Worm (Caenorhabditis elegans) whole organism, late embryonic: ENCODE data around the gene D2096.9.
A peak's percentile ranks its signal among the peaks of the same experiment; 100 is the strongest.

Experiments used
- C08G9.2 ChIP-seq: sonication (generic microtip); optimal IDR thresholded peaks from 2 replicates; lab custom pipeline; 2016; ENCODE audit warnings: mild to moderate bottlenecking, missing genetic modification characterization, moderate library complexity, missing compliant biosample characterization
- K02D7.2 ChIP-seq: sonication (generic microtip); optimal IDR thresholded peaks from 2 replicates; lab custom pipeline; 2017; ENCODE audit warnings: mild to moderate bottlenecking, missing genetic modification characterization, missing compliant biosample characterization
- K09A11.1 ChIP-seq: sonication (generic microtip); optimal IDR thresholded peaks from 2 replicates; lab custom pipeline; 2017; ENCODE audit warnings: antibody characterized with exemption, mild to moderate bottlenecking, missing genetic modification characterization, missing compliant biosample characterization; ENCODE audit not compliant: insufficient read depth
- Y22D7AL.16 ChIP-seq: sonication (generic microtip); optimal IDR thresholded peaks from 2 replicates; lab custom pipeline; 2016; ENCODE audit warnings: missing genetic modification characterization, missing compliant biosample characterization
- ahr-1 ChIP-seq: sonication (generic microtip); optimal IDR thresholded peaks from 2 replicates; lab custom pipeline; 2016; ENCODE audit warnings: missing genetic modification characterization, missing compliant biosample characterization
- ama-1 ChIP-seq: fragments of 150-350 bp; optimal IDR thresholded peaks from 2 replicates; lab custom pipeline; 2014
- ceh-14 ChIP-seq: sonication (generic microtip); optimal IDR thresholded peaks from 2 replicates; lab custom pipeline; 2016; ENCODE audit warnings: missing genotype, missing genetic modification characterization, missing compliant biosample characterization
- ceh-18 ChIP-seq: sonication (generic microtip); optimal IDR thresholded peaks from 2 replicates; lab custom pipeline; 2016; ENCODE audit warnings: missing genetic modification characterization, missing compliant biosample characterization
- ceh-2 ChIP-seq: sonication (generic microtip); optimal IDR thresholded peaks from 2 replicates; lab custom pipeline; 2016; ENCODE audit warnings: missing genotype, missing genetic modification characterization, missing compliant biosample characterization
- ceh-22 ChIP-seq: sonication (generic microtip); optimal IDR thresholded peaks from 2 replicates; lab custom pipeline; 2017; ENCODE audit warnings: missing biosample characterization, missing genetic modification characterization
- ceh-31 ChIP-seq: sonication (generic microtip); optimal IDR thresholded peaks from 2 replicates; lab custom pipeline; 2016; ENCODE audit warnings: missing genetic modification characterization, missing compliant biosample characterization
- ceh-34 ChIP-seq: sonication (generic microtip); optimal IDR thresholded peaks from 2 replicates; lab custom pipeline; 2016; ENCODE audit warnings: mild to moderate bottlenecking, missing genetic modification characterization, missing compliant biosample characterization
- ceh-48 ChIP-seq: sonication (generic microtip); optimal IDR thresholded peaks from 2 replicates; lab custom pipeline; 2016; ENCODE audit warnings: missing genetic modification characterization, inconsistent platforms, missing compliant biosample characterization
- ceh-6 ChIP-seq: fragments of 200-800 bp; sonication (Bioruptor generic); optimal IDR thresholded peaks from 2 replicates; lab custom pipeline; 2018; ENCODE audit warnings: mild to moderate bottlenecking, missing genetic modification characterization, missing compliant biosample characterization
- ceh-9 ChIP-seq: sonication (generic microtip); optimal IDR thresholded peaks from 2 replicates; lab custom pipeline; 2016; ENCODE audit warnings: mild to moderate bottlenecking, missing genetic modification characterization, inconsistent platforms, missing compliant biosample characterization
- dmd-4 ChIP-seq: sonication (generic microtip); optimal IDR thresholded peaks from 2 replicates; lab custom pipeline; 2016; ENCODE audit warnings: borderline replicate concordance, missing genetic modification characterization, missing compliant biosample characterization
- elt-4 ChIP-seq: sonication (generic microtip); optimal IDR thresholded peaks from 2 replicates; lab custom pipeline; 2016; ENCODE audit warnings: missing genetic modification characterization, missing compliant biosample characterization
- eyg-1 ChIP-seq: sonication (generic microtip); optimal IDR thresholded peaks from 2 replicates; lab custom pipeline; 2016; ENCODE audit warnings: missing genotype, missing genetic modification characterization, missing compliant biosample characterization
- fkh-6 ChIP-seq: sonication (generic microtip); optimal IDR thresholded peaks from 2 replicates; lab custom pipeline; 2016; ENCODE audit warnings: missing genetic modification characterization, missing compliant biosample characterization
- gmeb-2 ChIP-seq: sonication (generic microtip); optimal IDR thresholded peaks from 2 replicates; lab custom pipeline; 2016; ENCODE audit warnings: missing genetic modification characterization, inconsistent platforms, missing compliant biosample characterization
- hlh-13 ChIP-seq: fragments of 200-800 bp; sonication (Bioruptor generic); optimal IDR thresholded peaks from 2 replicates; lab custom pipeline; 2018; ENCODE audit warnings: mild to moderate bottlenecking, missing genetic modification characterization, missing compliant biosample characterization
- hlh-15 ChIP-seq: sonication (generic microtip); optimal IDR thresholded peaks from 2 replicates; lab custom pipeline; 2016; ENCODE audit warnings: missing genetic modification characterization, missing compliant biosample characterization
- hlh-8 ChIP-seq: sonication (generic microtip); optimal IDR thresholded peaks from 2 replicates; lab custom pipeline; 2016; ENCODE audit warnings: missing genotype, missing genetic modification characterization, missing compliant biosample characterization
- lin-11 ChIP-seq: fragments of 200-800 bp; sonication (Bioruptor generic); optimal IDR thresholded peaks from 2 replicates; lab custom pipeline; 2018; ENCODE audit warnings: mild to moderate bottlenecking, missing genetic modification characterization, missing compliant biosample characterization
- madf-2 ChIP-seq: sonication (generic microtip); optimal IDR thresholded peaks from 2 replicates; lab custom pipeline; 2017; ENCODE audit warnings: missing genetic modification characterization, missing compliant biosample characterization
- mec-3 ChIP-seq: sonication (generic microtip); optimal IDR thresholded peaks from 2 replicates; lab custom pipeline; 2016; ENCODE audit warnings: borderline replicate concordance, missing genetic modification characterization, missing compliant biosample characterization
- nfya-1 ChIP-seq: sonication (generic microtip); optimal IDR thresholded peaks from 2 replicates; lab custom pipeline; 2017; ENCODE audit warnings: missing genetic modification characterization, mild to moderate bottlenecking, missing compliant biosample characterization, antibody characterized with exemption, moderate library complexity
- nhr-11 ChIP-seq: fragments of 150-350 bp; optimal IDR thresholded peaks from 2 replicates; lab custom pipeline; 2014; ENCODE audit warnings: missing biosample characterization, missing genetic modification characterization
- nhr-232 ChIP-seq: sonication (generic microtip); optimal IDR thresholded peaks from 2 replicates; lab custom pipeline; 2016; ENCODE audit warnings: missing genetic modification characterization, missing compliant biosample characterization
- npax-4 ChIP-seq: sonication (generic microtip); optimal IDR thresholded peaks from 2 replicates; lab custom pipeline; 2016; ENCODE audit warnings: missing genetic modification characterization, missing compliant biosample characterization
- odd-2 ChIP-seq: sonication (generic microtip); optimal IDR thresholded peaks from 2 replicates; lab custom pipeline; 2017; ENCODE audit warnings: antibody characterized with exemption, mild to moderate bottlenecking, missing genetic modification characterization, missing compliant biosample characterization
- pag-3 ChIP-seq: sonication (generic microtip); optimal IDR thresholded peaks from 2 replicates; lab custom pipeline; 2016; ENCODE audit warnings: missing compliant biosample characterization, missing genetic modification characterization, borderline replicate concordance
- pat-9 ChIP-seq: fragments of 200-800 bp; sonication (Bioruptor generic); optimal IDR thresholded peaks from 2 replicates; lab custom pipeline; 2018; ENCODE audit warnings: mild to moderate bottlenecking, missing genetic modification characterization, moderate library complexity, missing compliant biosample characterization
- pha-2 ChIP-seq: sonication (generic microtip); optimal IDR thresholded peaks from 2 replicates; lab custom pipeline; 2017; ENCODE audit warnings: mild to moderate bottlenecking, missing genetic modification characterization, missing compliant biosample characterization
- pha-4 ChIP-seq: fragments of 150-350 bp; optimal IDR thresholded peaks from 2 replicates; lab custom pipeline; 2018; ENCODE audit warnings: missing biosample characterization, missing genetic modification reagents, missing genetic modification characterization
- pqm-1 ChIP-seq: sonication (generic microtip); optimal IDR thresholded peaks from 2 replicates; lab custom pipeline; 2016; ENCODE audit warnings: missing genetic modification characterization, missing compliant biosample characterization
- ref-2 ChIP-seq: sonication (generic microtip); optimal IDR thresholded peaks from 2 replicates; lab custom pipeline; 2016; ENCODE audit warnings: missing genetic modification characterization, missing compliant biosample characterization
- rnt-1 ChIP-seq: sonication (generic microtip); optimal IDR thresholded peaks from 2 replicates; lab custom pipeline; 2016; ENCODE audit warnings: missing genetic modification characterization, missing compliant biosample characterization
- sox-2 ChIP-seq: fragments of 200-800 bp; sonication (Bioruptor generic); IDR thresholded peaks from 2 replicates; pipeline ENCODE4 v1.3.6; 2022; ENCODE audit warnings: missing genetic modification reagents, missing genetic modification characterization, missing compliant biosample characterization
- syd-9 ChIP-seq: sonication (generic microtip); optimal IDR thresholded peaks from 2 replicates; lab custom pipeline; 2016; ENCODE audit warnings: mild to moderate bottlenecking, missing genetic modification characterization, moderate library complexity, missing compliant biosample characterization
- unc-3 ChIP-seq, 2 experiments: fragments of 200-800 bp in 1 of 2; sonication (Bioruptor generic) in 1 of 2; sonication (generic microtip) in 1 of 2; conservative IDR thresholded peaks in 1 of 2; optimal IDR thresholded peaks in 1 of 2; 2 replicates each; pipeline versions ENCODE4 v1.3.6 to Lab custom; 2016 to 2022; ENCODE audit warnings: missing compliant biosample characterization in 2 of 2, missing genetic modification characterization in 2 of 2, missing genetic modification reagents in 1 of 2
- unc-42 ChIP-seq: sonication (generic microtip); optimal IDR thresholded peaks from 2 replicates; lab custom pipeline; 2016; ENCODE audit warnings: missing genotype, missing genetic modification characterization, missing compliant biosample characterization
- unc-86 ChIP-seq: sonication (generic microtip); optimal IDR thresholded peaks from 2 replicates; lab custom pipeline; 2016; ENCODE audit warnings: missing genetic modification characterization, missing compliant biosample characterization
- zip-5 ChIP-seq: sonication (generic microtip); optimal IDR thresholded peaks from 2 replicates; lab custom pipeline; 2016; ENCODE audit warnings: missing genetic modification characterization, missing compliant biosample characterization
- ztf-16 ChIP-seq: sonication (generic microtip); optimal IDR thresholded peaks from 2 replicates; lab custom pipeline; 2017; ENCODE audit warnings: missing genetic modification characterization, missing compliant biosample characterization

D2096.9 gene

DNA sequence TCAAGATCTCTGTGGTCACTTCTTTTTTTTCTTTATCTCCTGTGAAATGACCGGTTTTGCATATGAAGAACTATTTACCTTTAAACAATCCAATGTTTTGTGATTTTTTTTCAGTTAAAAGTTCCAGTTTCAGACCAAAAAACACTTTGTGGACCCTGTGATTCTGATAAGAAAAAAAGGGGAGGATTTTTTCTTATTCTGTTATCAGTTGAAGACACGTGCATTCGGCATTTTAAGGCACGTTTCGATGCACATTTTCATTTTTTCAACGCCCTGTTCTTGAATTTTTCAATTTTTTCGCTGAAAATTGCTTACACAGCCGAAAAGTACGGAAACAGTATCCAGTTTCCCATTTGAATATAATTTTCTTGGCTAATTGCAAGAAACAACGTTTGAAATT is 16.3 kb downstream of the D2096.9 start, which contains the start of gene aagr-1:
Gene aagr-1, plus strand, starts transcription at position 227 of the 400 bp plus-strand sequence.
- no peak for TF ChIP-seq pha-4
- no peak for TF ChIP-seq fkh-6 (tag; lab: Kevin White, UChicago)
- TF ChIP-seq zip-5 (tag; lab: Kevin White, UChicago): no peak
- TF ChIP-seq K02D7.2 (tag; lab: Kevin White, UChicago): no peak
- no peak for TF ChIP-seq unc-3 (GFP tag; conservative IDR thresholded peaks at IDR 0.05; lab: Robert Waterston, UW)
- TF ChIP-seq unc-3 (tag; optimal IDR thresholded peaks at IDR 0.05; lab: Kevin White, UChicago): no peak
- no peak for TF ChIP-seq ceh-9 (tag; lab: Kevin White, UChicago)
- no peak for TF ChIP-seq pag-3
- TF ChIP-seq, all 69 proteins: peak for 0

- TF ChIP-seq ceh-6 (GFP tag; lab: Kevin White, UChicago) (no peak), ceh-9 (tag; lab: Kevin White, UChicago) (no peak), nhr-232 (tag; lab: Kevin White, UChicago) (no peak), nhr-11 (tag; lab: Kevin White, UChicago) (no peak), ceh-2 (tag; lab: Kevin White, UChicago) (no peak), ceh-34 (tag; lab: Kevin White, UChicago) (no peak), lin-11 (no peak), npax-4 (tag; lab: Kevin White, UChicago) (no peak), elt-4 (no peak), Y22D7AL.16 (tag; lab: Kevin White, UChicago) (no peak), rnt-1 (no peak)
Observed at ce11 chrIV:8363163-8363562, 19.4 kb downstream of the D2096.9 start, which contains the start of gene D2096.12. TSS of gene D2096.12 (plus strand) at chrIV:8363463.

- TF ChIP-seq ztf-16 (tag; lab: Kevin White, UChicago) (no peak), odd-2 (tag; lab: Kevin White, UChicago) (no peak), mec-3 (tag; lab: Kevin White, UChicago) (no peak), K02D7.2 (tag; lab: Kevin White, UChicago) (no peak), ceh-31 (no peak), syd-9 (tag; lab: Kevin White, UChicago) (no peak), C08G9.2 (no peak), ceh-9 (tag; lab: Kevin White, UChicago) (no peak), madf-2 (no peak), pqm-1 (tag; lab: Kevin White, UChicago) (no peak), hlh-13 (no peak), hlh-15 (tag; lab: Kevin White, UChicago) (no peak), hlh-8 (tag; lab: Kevin White, UChicago) (no peak), ceh-22 (tag; lab: Kevin White, UChicago) (no peak), nhr-232 (tag; lab: Kevin White, UChicago) (no peak)
Observed at ce11 chrIV:8360817-8361216, 21.8 kb downstream of the D2096.9 start, which contains the start of gene sqv-1. TSS of gene sqv-1 (plus strand) at chrIV:8361117.

- peak; percentile 27; the same call in 1 of the 2 replicates for TF ChIP-seq sox-2 (GFP tag; lab: Robert Waterston, UW)
- no peak for TF ChIP-seq pha-2 (tag; lab: Kevin White, UChicago)
- TF ChIP-seq zip-5 (tag; lab: Kevin White, UChicago): no peak
- TF ChIP-seq eyg-1 (tag; lab: Kevin White, UChicago): no peak
- TF ChIP-seq ceh-48 (tag; lab: Kevin White, UChicago): no peak
- TF ChIP-seq nfya-1 (tag; lab: Kevin White, UChicago): no peak
- TF ChIP-seq ceh-2 (tag; lab: Kevin White, UChicago): no peak
- no peak for TF ChIP-seq pat-9 (tag; lab: Kevin White, UChicago)
- TF ChIP-seq ref-2 (tag; lab: Kevin White, UChicago): no peak
- TF ChIP-seq dmd-4: no peak
- peak; percentile 61 for TF ChIP-seq ceh-14
- no peak for TF ChIP-seq ceh-22 (tag; lab: Kevin White, UChicago)
- no peak for TF ChIP-seq gmeb-2
- TF ChIP-seq syd-9 (tag; lab: Kevin White, UChicago): no peak
- no peak for TF ChIP-seq unc-86 (tag; lab: Kevin White, UChicago)
- peak; percentile 88 for TF ChIP-seq unc-42 (tag; lab: Kevin White, UChicago)
- no peak for TF ChIP-seq hlh-8 (tag; lab: Kevin White, UChicago)
- no peak for TF ChIP-seq ztf-16 (tag; lab: Kevin White, UChicago)
- no peak for TF ChIP-seq K09A11.1
- TF ChIP-seq ceh-18 (tag; lab: Kevin White, UChicago): no peak
- TF ChIP-seq ceh-31: no peak
- TF ChIP-seq pag-3: no peak
- no peak for TF ChIP-seq ahr-1 (tag; lab: Kevin White, UChicago)
- no peak for TF ChIP-seq mec-3 (tag; lab: Kevin White, UChicago)
- no peak for TF ChIP-seq ama-1 (lab: Kevin White, UChicago)
Observed at ce11 chrIV:8359716-8360407, 22.7 kb downstream of the D2096.9 start, which contains the start of gene D2096.5. TSS of gene D2096.5 (minus strand) at chrIV:8359766.
